Worm (Caenorhabditis elegans): Measurements from ENCODE around the gene npr-25.

- TF ChIP-seq lin-35 (GFP tag; optimal IDR thresholded peaks at IDR 0.05) (no peak), attf-5 (GFP tag; optimal IDR thresholded peaks at IDR 0.05) (no peak), egrh-3 (GFP tag; IDR thresholded peaks at IDR 0.05) (no peak), madf-10 (tag; optimal IDR thresholded peaks at IDR 0.05) (no peak)
These were observed 52.3 kb downstream of the npr-25 start, which contains the start of gene srh-47 for ce11 chrV:11300539-11300938.

All from whole organism, young adult.